Worm (Caenorhabditis elegans) whole organism, young adult: ENCODE results near the gene skr-8.
A peak's percentile ranks its signal among the peaks of the same experiment; 100 is the strongest.

Experiments used
- B0019.2 ChIP-seq: fragments of 200-800 bp; sonication (Bioruptor generic); conservative IDR thresholded peaks from 2 replicates; pipeline ENCODE4 v1.3.6; 2022; ENCODE audit warnings: missing genetic modification reagents, missing genetic modification characterization, missing compliant biosample characterization
- B0261.1 ChIP-seq: sonication (generic microtip); optimal IDR thresholded peaks from 2 replicates; lab custom pipeline; 2016; ENCODE audit warnings: mild to moderate bottlenecking, missing genetic modification characterization, moderate library complexity, missing compliant biosample characterization
- B0336.3 ChIP-seq: fragments of 200-800 bp; sonication (Bioruptor generic); IDR thresholded peaks from 2 replicates; pipeline ENCODE4 v1.3.6; 2022; ENCODE audit warnings: missing genetic modification characterization, missing compliant biosample characterization
- C06A6.2 ChIP-seq: fragments of 200-800 bp; sonication (Bioruptor generic); conservative IDR thresholded peaks from 2 replicates; pipeline ENCODE4 v1.3.6; 2022; ENCODE audit warnings: missing genetic modification characterization, missing compliant biosample characterization
- F10E7.11 ChIP-seq: sonication (generic microtip); optimal IDR thresholded peaks from 2 replicates; lab custom pipeline; 2017; ENCODE audit warnings: mild to moderate bottlenecking, missing genetic modification characterization, moderate library complexity, missing compliant biosample characterization
- F33H1.4 ChIP-seq: fragments of 200-800 bp; sonication (Bioruptor generic); IDR thresholded peaks from 2 replicates; pipeline ENCODE4 v1.3.6; 2022; ENCODE audit warnings: missing genetic modification reagents, missing genetic modification characterization, missing compliant biosample characterization
- F52B5.7 ChIP-seq: sonication (generic microtip); optimal IDR thresholded peaks from 2 replicates; lab custom pipeline; 2016; ENCODE audit warnings: mild to moderate bottlenecking, missing genetic modification characterization, missing compliant biosample characterization
- F57A8.1 ChIP-seq: fragments of 200-800 bp; sonication (Bioruptor generic); optimal IDR thresholded peaks from 2 replicates; lab custom pipeline; 2018; ENCODE audit warnings: mild to moderate bottlenecking, missing genetic modification characterization, moderate library complexity, missing compliant biosample characterization
- Y53G8AR.9 ChIP-seq: fragments of 200-800 bp; sonication (Bioruptor generic); conservative IDR thresholded peaks from 2 replicates; pipeline ENCODE4 v1.3.6; 2022; ENCODE audit warnings: missing genetic modification reagents, missing genetic modification characterization, missing compliant biosample characterization
- Y79H2A.3 ChIP-seq: fragments of 200-800 bp; sonication (Bioruptor generic); conservative IDR thresholded peaks from 2 replicates; pipeline ENCODE4 v1.3.6; 2022; ENCODE audit warnings: missing genetic modification reagents, missing genetic modification characterization, missing compliant biosample characterization
- Y95B8A.8 ChIP-seq: fragments of 200-800 bp; sonication (Bioruptor generic); IDR thresholded peaks from 2 replicates; pipeline ENCODE4 v1.3.6; 2022; ENCODE audit warnings: missing genetic modification reagents, missing genetic modification characterization, missing compliant biosample characterization
- ama-1 ChIP-seq, 3 experiments: fragments of 150-350 bp in 1 of 3; sonication (generic microtip) in 2 of 3; optimal IDR thresholded peaks; 2 replicates each; lab custom pipeline; 2014 to 2018; ENCODE audit warnings: missing biosample characterization in 2 of 3, missing genetic modification characterization in 2 of 3, missing genetic modification reagents in 2 of 3
- bed-2 ChIP-seq: fragments of 200-800 bp; sonication (Bioruptor generic); IDR thresholded peaks from 2 replicates; pipeline ENCODE4 v1.3.6; 2022; ENCODE audit warnings: missing genetic modification reagents, missing genetic modification characterization, missing compliant biosample characterization
- ccch-3 ChIP-seq: fragments of 200-800 bp; sonication (Bioruptor generic); optimal IDR thresholded peaks from 2 replicates; lab custom pipeline; 2018; ENCODE audit warnings: mild to moderate bottlenecking, missing genetic modification characterization, missing compliant biosample characterization
- cebp-1 ChIP-seq, 2 experiments: fragments of 200-800 bp in 1 of 2; sonication (Bioruptor generic) in 1 of 2; sonication (generic microtip) in 1 of 2; IDR thresholded peaks in 1 of 2; optimal IDR thresholded peaks in 1 of 2; 2 replicates each; pipeline versions ENCODE4 v1.3.6 to Lab custom; 2017 to 2022; ENCODE audit warnings: missing compliant biosample characterization in 2 of 2, missing genetic modification characterization in 2 of 2, mild to moderate bottlenecking in 1 of 2, missing genetic modification reagents in 1 of 2, moderate library complexity in 1 of 2
- ceh-58 ChIP-seq: fragments of 200-800 bp; sonication (Bioruptor generic); IDR thresholded peaks from 2 replicates; pipeline ENCODE4 v1.3.6; 2022; ENCODE audit warnings: missing genetic modification characterization, missing compliant biosample characterization
- ceh-79 ChIP-seq: sonication (generic microtip); optimal IDR thresholded peaks from 2 replicates; lab custom pipeline; 2017; ENCODE audit warnings: mild to moderate bottlenecking, missing genetic modification characterization, missing compliant biosample characterization
- die-1 ChIP-seq: sonication (generic microtip); optimal IDR thresholded peaks from 2 replicates; lab custom pipeline; 2016; ENCODE audit warnings: missing genotype, mild to moderate bottlenecking, missing genetic modification characterization, missing compliant biosample characterization
- egl-44 ChIP-seq: fragments of 200-800 bp; sonication (Bioruptor generic); IDR thresholded peaks from 2 replicates; pipeline ENCODE4 v1.3.6; 2022; ENCODE audit warnings: missing genetic modification reagents, missing genetic modification characterization, missing compliant biosample characterization
- egrh-3 ChIP-seq: fragments of 200-800 bp; sonication (Bioruptor generic); IDR thresholded peaks from 2 replicates; pipeline ENCODE4 v1.3.6; 2022; ENCODE audit warnings: missing genetic modification reagents, missing genetic modification characterization, missing compliant biosample characterization
- fkh-3 ChIP-seq: sonication (generic microtip); optimal IDR thresholded peaks from 2 replicates; lab custom pipeline; 2016; ENCODE audit warnings: mild to moderate bottlenecking, missing genetic modification characterization, missing compliant biosample characterization
- gei-17 ChIP-seq: fragments of 200-800 bp; sonication (Bioruptor generic); optimal IDR thresholded peaks from 2 replicates; lab custom pipeline; 2018; ENCODE audit warnings: mild to moderate bottlenecking, missing genetic modification characterization, missing compliant biosample characterization
- him-1 ChIP-seq: sonication (generic microtip); optimal IDR thresholded peaks from 2 replicates; lab custom pipeline; 2016; ENCODE audit warnings: missing genotype, missing genetic modification reagents, missing genetic modification characterization, missing compliant biosample characterization
- hlh-26 ChIP-seq: fragments of 200-800 bp; sonication (Bioruptor generic); conservative IDR thresholded peaks from 2 replicates; pipeline ENCODE4 v1.3.6; 2022; ENCODE audit warnings: missing genetic modification reagents, missing genetic modification characterization, missing compliant biosample characterization
- let-607 ChIP-seq, 2 experiments: fragments of 200-800 bp in 1 of 2; sonication (Bioruptor generic) in 1 of 2; sonication (generic microtip) in 1 of 2; optimal IDR thresholded peaks; 2 replicates each; lab custom pipeline; 2016 to 2018; ENCODE audit warnings: mild to moderate bottlenecking in 2 of 2, missing compliant biosample characterization in 2 of 2, missing genetic modification characterization in 2 of 2, moderate library complexity in 2 of 2, missing genotype in 1 of 2
- lsy-27 ChIP-seq: sonication (generic microtip); optimal IDR thresholded peaks from 2 replicates; lab custom pipeline; 2017; ENCODE audit warnings: missing genetic modification characterization, mild to moderate bottlenecking, missing compliant biosample characterization, antibody characterized with exemption, missing genotype, borderline replicate concordance; ENCODE audit not compliant: insufficient read depth
- madf-6 ChIP-seq: fragments of 200-800 bp; sonication (Bioruptor generic); IDR thresholded peaks from 2 replicates; pipeline ENCODE4 v1.3.6; 2022; ENCODE audit warnings: missing genetic modification reagents, missing genetic modification characterization, missing compliant biosample characterization
- mes-4 ChIP-seq: sonication (generic microtip); optimal IDR thresholded peaks from 2 replicates; lab custom pipeline; 2016; ENCODE audit warnings: missing genotype, missing genetic modification characterization, missing compliant biosample characterization
- nfyb-1 ChIP-seq: fragments of 200-800 bp; sonication (Bioruptor generic); IDR thresholded peaks from 2 replicates; pipeline ENCODE4 v1.3.6; 2022; ENCODE audit warnings: missing genetic modification reagents, missing genetic modification characterization, missing compliant biosample characterization
- nhr-179 ChIP-seq: sonication (generic microtip); optimal IDR thresholded peaks from 2 replicates; lab custom pipeline; 2016; ENCODE audit warnings: mild to moderate bottlenecking, missing genetic modification characterization, missing compliant biosample characterization
- nhr-27 ChIP-seq: fragments of 200-800 bp; sonication (Bioruptor generic); optimal IDR thresholded peaks from 2 replicates; lab custom pipeline; 2018; ENCODE audit warnings: mild to moderate bottlenecking, missing genetic modification characterization, moderate library complexity, missing compliant biosample characterization
- repo-1 ChIP-seq: sonication (generic microtip); optimal IDR thresholded peaks from 2 replicates; lab custom pipeline; 2017; ENCODE audit warnings: mild to moderate bottlenecking, missing genetic modification characterization, missing compliant biosample characterization
- rpc-1 ChIP-seq, 2 experiments: fragments of 150-350 bp in 1 of 2; sonication (generic microtip) in 1 of 2; optimal IDR thresholded peaks; 2 replicates each; lab custom pipeline; 2014 to 2018; ENCODE audit warnings: missing biosample characterization in 1 of 2, missing genetic modification characterization in 1 of 2, missing genetic modification reagents in 1 of 2, missing genotype in 1 of 2
- sea-2 ChIP-seq: fragments of 200-800 bp; sonication (Bioruptor generic); IDR thresholded peaks from 2 replicates; pipeline ENCODE4 v1.3.6; 2022; ENCODE audit warnings: missing genetic modification characterization, missing compliant biosample characterization
- snpc-1.1 ChIP-seq: sonication (generic microtip); optimal IDR thresholded peaks from 2 replicates; lab custom pipeline; 2017; ENCODE audit warnings: missing genetic modification characterization, mild to moderate bottlenecking, missing compliant biosample characterization, antibody characterized with exemption, moderate library complexity, missing genotype, missing genetic modification reagents; ENCODE audit not compliant: insufficient read depth
- snpc-1.3 ChIP-seq: sonication (generic microtip); optimal IDR thresholded peaks from 2 replicates; lab custom pipeline; 2017; ENCODE audit warnings: missing genetic modification characterization, mild to moderate bottlenecking, missing compliant biosample characterization, antibody characterized with exemption, moderate library complexity, missing genotype, missing genetic modification reagents; ENCODE audit not compliant: insufficient read depth
- snpc-4 ChIP-seq, 5 experiments: fragments of 150-350 bp in 1 of 5; sonication (generic microtip) in 4 of 5; optimal IDR thresholded peaks; 2 replicates each; lab custom pipeline; 2014 to 2018; ENCODE audit warnings: missing genetic modification characterization in 5 of 5, missing biosample characterization in 3 of 5, antibody characterized with exemption in 2 of 5, mild to moderate bottlenecking in 2 of 5, missing compliant biosample characterization in 2 of 5, missing genotype in 2 of 5, moderate library complexity in 2 of 5, missing genetic modification reagents in 1 of 5
- somi-1 ChIP-seq: fragments of 200-800 bp; sonication (Bioruptor generic); optimal IDR thresholded peaks from 2 replicates; lab custom pipeline; 2018; ENCODE audit warnings: mild to moderate bottlenecking, missing genetic modification characterization, missing compliant biosample characterization
- tbp1 ChIP-seq: fragments of 200-800 bp; sonication (Bioruptor generic); optimal IDR thresholded peaks from 2 replicates; lab custom pipeline; 2018; ENCODE audit warnings: mild to moderate bottlenecking, missing genetic modification characterization, missing compliant biosample characterization
- tbx-9 ChIP-seq: sonication (generic microtip); optimal IDR thresholded peaks from 2 replicates; lab custom pipeline; 2016; ENCODE audit warnings: borderline replicate concordance, missing genetic modification characterization, inconsistent platforms, missing compliant biosample characterization
- unc-130 ChIP-seq: sonication (generic microtip); optimal IDR thresholded peaks from 2 replicates; lab custom pipeline; 2016; ENCODE audit warnings: missing genetic modification reagents, missing genetic modification characterization, missing compliant biosample characterization
- ztf-22 ChIP-seq: fragments of 200-800 bp; sonication (Bioruptor generic); optimal IDR thresholded peaks from 2 replicates; lab custom pipeline; 2018; ENCODE audit warnings: mild to moderate bottlenecking, missing genetic modification characterization, moderate library complexity, missing compliant biosample characterization
- ztf-25 ChIP-seq: fragments of 200-800 bp; sonication (Bioruptor generic); IDR thresholded peaks from 2 replicates; pipeline ENCODE4 v1.3.6; 2022; ENCODE audit warnings: missing genetic modification reagents, missing genetic modification characterization, missing compliant biosample characterization

skr-8 gene

ce11 chrIV:17189193-17189592, 23.6 kb upstream of the skr-8 start:
- TF ChIP-seq tbp1 (peak; percentile 59), ceh-79 (tag; lab: Kevin White, UChicago) (no peak), snpc-4 (GFP tag; optimal IDR thresholded peaks at IDR 0.05; lab: Kevin White, UChicago) (no peak), snpc-4 (tag; optimal IDR thresholded peaks at IDR 0.05; lab: Kevin White, UChicago) (peak in 3 of 4 experiments; percentile 49 to 69 (median 67)), F57A8.1 (no peak), F10E7.11 (no peak), F33H1.4 (no peak), mes-4 (tag; lab: Kevin White, UChicago) (no peak), let-607 (tag; optimal IDR thresholded peaks at IDR 0.05; lab: Kevin White, UChicago) (no peak), rpc-1 (optimal IDR thresholded peaks at IDR 0.05; lab: Kevin White, UChicago) (peak; percentile 26), rpc-1 (tag; optimal IDR thresholded peaks at IDR 0.05; lab: Kevin White, UChicago) (peak; percentile 63)
- TF ChIP-seq, all 124 proteins: peak for 3

ce11 chrIV:17183629-17184028, 18.0 kb upstream of the skr-8 start, which contains the start of gene col-138:
Gene col-138, minus strand, starts transcription at chrIV:17183729.
- no peak for TF ChIP-seq sea-2
- TF ChIP-seq nfyb-1 (GFP tag; lab: Robert Waterston, UW), result no peak
- TF ChIP-seq unc-130 (GFP tag; lab: Kevin White, UChicago), result no peak
- TF ChIP-seq repo-1, result no peak
- TF ChIP-seq B0336.3 (GFP tag; lab: Robert Waterston, UW), result no peak
- TF ChIP-seq B0261.1 (tag; lab: Kevin White, UChicago), result no peak
- no peak for TF ChIP-seq fkh-3 (tag; lab: Kevin White, UChicago)
- TF ChIP-seq ama-1 (optimal IDR thresholded peaks at IDR 0.05; lab: Kevin White, UChicago), result no peak
- TF ChIP-seq ama-1 (GFP tag; optimal IDR thresholded peaks at IDR 0.05; lab: Kevin White, UChicago), result no peak
- TF ChIP-seq ceh-58 (GFP tag; lab: Robert Waterston, UW), result no peak
- TF ChIP-seq lsy-27 (tag; lab: Kevin White, UChicago), result no peak
- no peak for TF ChIP-seq ztf-25 (GFP tag; lab: Robert Waterston, UW)
- TF ChIP-seq madf-6 (GFP tag; lab: Robert Waterston, UW), result no peak
- TF ChIP-seq him-1 (tag; lab: Kevin White, UChicago), result no peak
- TF ChIP-seq bed-2 (GFP tag; lab: Robert Waterston, UW), result no peak
- TF ChIP-seq die-1 (tag; lab: Kevin White, UChicago), result no peak
- no peak for TF ChIP-seq ceh-79 (tag; lab: Kevin White, UChicago)
- no peak for TF ChIP-seq snpc-1.1
- TF ChIP-seq tbx-9 (tag; lab: Kevin White, UChicago), result no peak

- TF ChIP-seq B0019.2 (GFP tag; lab: Robert Waterston, UW), result no peak
- peak; percentile 39 for TF ChIP-seq nhr-179
- TF ChIP-seq C06A6.2 (GFP tag; lab: Robert Waterston, UW), result no peak
- no peak for TF ChIP-seq repo-1
- no peak for TF ChIP-seq gei-17 (GFP tag; lab: Kevin White, UChicago)
- TF ChIP-seq Y95B8A.8, result no peak
- no peak for TF ChIP-seq Y79H2A.3 (GFP tag; lab: Robert Waterston, UW)
- no peak for TF ChIP-seq F52B5.7 (tag; lab: Kevin White, UChicago)
- TF ChIP-seq snpc-1.3 (tag; lab: Kevin White, UChicago), result no peak
- peak; percentile 96 for TF ChIP-seq egrh-3
- TF ChIP-seq hlh-26 (GFP tag; lab: Robert Waterston, UW), result no peak
- TF ChIP-seq F57A8.1, result no peak
- TF ChIP-seq ccch-3 (GFP tag; lab: Kevin White, UChicago), result no peak
- TF ChIP-seq somi-1, result no peak
- no peak for TF ChIP-seq snpc-4 (GFP tag; optimal IDR thresholded peaks at IDR 0.05; lab: Kevin White, UChicago)
- TF ChIP-seq snpc-4 (tag; optimal IDR thresholded peaks at IDR 0.05; lab: Kevin White, UChicago), result no peak
- no peak for TF ChIP-seq cebp-1 (GFP tag; IDR thresholded peaks at IDR 0.05; lab: Robert Waterston, UW)
- TF ChIP-seq cebp-1 (tag; optimal IDR thresholded peaks at IDR 0.05; lab: Kevin White, UChicago), result no peak
- no peak; the same call in 1 of the 2 replicates for TF ChIP-seq Y53G8AR.9 (GFP tag; lab: Robert Waterston, UW)
- no peak for TF ChIP-seq nhr-27 (tag; lab: Kevin White, UChicago)
- no peak for TF ChIP-seq egl-44
- no peak for TF ChIP-seq ztf-22 (GFP tag; lab: Kevin White, UChicago)
Observed at ce11 chrIV:17183032-17183608, 17.5 kb upstream of the skr-8 start.
